Fruit fly (Drosophila melanogaster) S2 (cell line): Measurements from ENCODE around the gene ND-24.

Source experiments
- CG8478 ChIP-seq: fragments of >200 bp; optimal IDR thresholded peaks from 2 replicates; lab custom pipeline; 2018
- CTCF ChIP-seq, 2 experiments: fragments of >200 bp; optimal IDR thresholded peaks; 2 replicates each; lab custom pipeline; 2018

DNA sequence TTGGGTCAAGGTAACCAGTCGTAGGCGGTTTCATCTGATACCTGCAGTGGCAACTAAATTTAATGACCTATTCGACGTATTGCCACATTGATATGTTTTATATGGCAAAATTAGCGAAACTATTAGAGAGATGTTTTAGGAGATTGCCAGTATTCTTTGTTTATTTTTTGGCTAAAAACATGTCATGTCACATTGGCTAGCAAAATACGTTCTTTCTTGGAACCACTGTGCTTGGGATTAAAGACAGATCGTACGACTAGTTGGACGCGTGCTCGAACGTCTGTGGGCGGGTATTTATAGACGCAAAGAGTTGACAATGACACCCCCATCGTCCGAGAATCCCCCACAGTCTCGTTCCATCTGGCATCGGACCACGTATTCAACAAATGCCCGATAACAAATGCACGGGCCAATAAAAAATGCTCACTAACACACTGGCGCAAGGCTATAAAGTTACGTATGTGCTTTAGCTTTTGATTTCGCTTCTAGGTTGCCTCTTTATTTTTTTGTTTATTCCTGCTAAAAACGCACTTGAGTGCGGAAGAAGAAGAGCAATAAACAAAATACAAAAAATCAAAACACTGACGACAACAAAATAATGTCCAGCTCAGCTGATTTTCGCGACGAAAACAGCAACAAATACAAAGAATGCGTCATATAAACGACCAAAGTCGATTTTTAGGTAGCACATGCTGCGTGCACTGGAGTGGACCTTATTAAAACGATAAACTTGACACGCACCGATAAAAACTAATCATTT lies 7.5 kb upstream of the ND-24 start:
- TF ChIP-seq CG8478 (lab: Kevin White, UChicago) = no peak
- TF ChIP-seq CTCF (optimal IDR thresholded peaks at IDR 0.05; lab: Kevin White, UChicago) = no peak
